Fruit fly (Drosophila melanogaster) whole organism, embryonic: ENCODE measurements around the gene orion.

Source experiments
- Asciz ChIP-seq: fragments of 200-800 bp; sonication (Bioruptor generic); optimal IDR thresholded peaks from 2 replicates; lab custom pipeline; 2017; ENCODE audit warnings: missing biosample characterization, mild to moderate bottlenecking, missing genetic modification characterization, missing genetic modification reagents
- CG10209 ChIP-seq: fragments of 200-800 bp; sonication (Bioruptor generic); optimal IDR thresholded peaks from 3 replicates; lab custom pipeline; 2017; ENCODE audit warnings: missing biosample characterization, mild to moderate bottlenecking, missing genetic modification characterization, missing genetic modification reagents
- CG10654 ChIP-seq: fragments of 200-800 bp; sonication (Bioruptor generic); optimal IDR thresholded peaks from 2 replicates; lab custom pipeline; 2016; ENCODE audit warnings: missing biosample characterization, missing genetic modification characterization
- CG10959 ChIP-seq: fragments of 200-800 bp; sonication (Bioruptor generic); IDR thresholded peaks from 2 replicates; pipeline ENCODE4 v1.3.6; 2022; ENCODE audit warnings: missing biosample characterization, missing genetic modification characterization
- CG11456 ChIP-seq: fragments of 200-800 bp; sonication (Bioruptor generic); IDR thresholded peaks from 3 replicates; pipeline ENCODE4 v1.3.6; 2022; ENCODE audit warnings: missing biosample characterization, missing genetic modification characterization
- CG12071 ChIP-seq: fragments of 200-800 bp; sonication (Bioruptor generic); optimal IDR thresholded peaks from 3 replicates; lab custom pipeline; 2018; ENCODE audit warnings: missing biosample characterization, mild to moderate bottlenecking, missing genetic modification characterization
- CG13287 ChIP-seq: fragments of 200-800 bp; sonication (Bioruptor generic); IDR thresholded peaks from 2 replicates; pipeline ENCODE4 v1.3.6; 2022; ENCODE audit warnings: missing biosample characterization, missing genetic modification characterization; ENCODE audit not compliant: partially characterized antibody
- CG13424 ChIP-seq: fragments of 200-800 bp; sonication (Bioruptor generic); optimal IDR thresholded peaks from 2 replicates; lab custom pipeline; 2019; ENCODE audit warnings: missing biosample characterization, mild to moderate bottlenecking, missing genetic modification characterization, moderate library complexity
- CG14014 ChIP-seq: fragments of 200-800 bp; sonication (Bioruptor generic); IDR thresholded peaks from 2 replicates; pipeline ENCODE4 v1.3.6; 2022; ENCODE audit warnings: missing biosample characterization, missing genetic modification characterization
- CG2120 ChIP-seq: fragments of 200-800 bp; sonication (Bioruptor generic); optimal IDR thresholded peaks from 3 replicates; lab custom pipeline; 2016; ENCODE audit warnings: missing biosample characterization, missing genetic modification characterization
- CG2678 ChIP-seq: fragments of 200-800 bp; sonication (Bioruptor generic); optimal IDR thresholded peaks from 3 replicates; lab custom pipeline; 2019; ENCODE audit warnings: missing biosample characterization, mild to moderate bottlenecking, missing genetic modification characterization, moderate library complexity
- CG32772 ChIP-seq: fragments of 200-800 bp; sonication (Bioruptor generic); IDR thresholded peaks from 2 replicates; pipeline ENCODE4 v1.3.6; 2022; ENCODE audit warnings: missing biosample characterization, missing genetic modification characterization
- CG34224 ChIP-seq: fragments of 200-800 bp; sonication (Bioruptor generic); IDR thresholded peaks from 3 replicates; pipeline ENCODE4 v1.3.6; 2022; ENCODE audit warnings: missing biosample characterization, missing genetic modification characterization; ENCODE audit not compliant: partially characterized antibody
- CG5180 ChIP-seq: fragments of 200-800 bp; sonication (Bioruptor generic); optimal IDR thresholded peaks from 3 replicates; lab custom pipeline; 2017; ENCODE audit warnings: missing biosample characterization, missing genetic modification characterization, mild to moderate bottlenecking, moderate library complexity, missing genetic modification reagents
- CG5953 ChIP-seq: fragments of 200-800 bp; sonication (Bioruptor generic); IDR thresholded peaks from 2 replicates; pipeline ENCODE4 v1.3.6; 2022; ENCODE audit warnings: missing biosample characterization, missing genetic modification characterization
- CG6683 ChIP-seq: fragments of 200-800 bp; sonication (Bioruptor generic); optimal IDR thresholded peaks from 2 replicates; lab custom pipeline; 2017; ENCODE audit warnings: missing biosample characterization, mild to moderate bottlenecking, missing genetic modification characterization, missing genetic modification reagents
- CG7357 ChIP-seq: fragments of 200-800 bp; sonication (Bioruptor generic); IDR thresholded peaks from 3 replicates; pipeline ENCODE4 v1.3.6; 2022; ENCODE audit warnings: missing biosample characterization, missing genetic modification characterization
- CG8281 ChIP-seq: fragments of 200-800 bp; sonication (Bioruptor generic); optimal IDR thresholded peaks from 2 replicates; lab custom pipeline; 2018; ENCODE audit warnings: missing biosample characterization, mild to moderate bottlenecking, missing genetic modification characterization, moderate library complexity
- CG9437 ChIP-seq: fragments of 200-800 bp; sonication (Bioruptor generic); optimal IDR thresholded peaks from 2 replicates; lab custom pipeline; 2018; ENCODE audit warnings: missing biosample characterization, mild to moderate bottlenecking, missing genetic modification characterization
- Doc3 ChIP-seq: fragments of 200-800 bp; sonication (Bioruptor generic); IDR thresholded peaks from 3 replicates; pipeline ENCODE4 v1.3.6; 2022; ENCODE audit warnings: missing biosample characterization, missing genetic modification characterization; ENCODE audit not compliant: partially characterized antibody
- ERR ChIP-seq: fragments of 200-800 bp; sonication (Bioruptor generic); optimal IDR thresholded peaks from 2 replicates; lab custom pipeline; 2016; ENCODE audit warnings: missing biosample characterization, missing genetic modification characterization
- HLHmδ ChIP-seq: fragments of 200-800 bp; sonication (Bioruptor generic); optimal IDR thresholded peaks from 2 replicates; lab custom pipeline; 2018; ENCODE audit warnings: missing biosample characterization, mild to moderate bottlenecking, missing genetic modification characterization, moderate library complexity
- Hmx ChIP-seq: fragments of 200-800 bp; sonication (Bioruptor generic); optimal IDR thresholded peaks from 2 replicates; lab custom pipeline; 2016; ENCODE audit warnings: missing biosample characterization, missing genetic modification characterization
- Hr78 ChIP-seq, 2 experiments: fragments of 200-800 bp in 1 of 2; fragments of >200 bp in 1 of 2; sonication (Bioruptor generic) in 1 of 2; optimal IDR thresholded peaks; 2 replicates each; lab custom pipeline; 2017 to 2019; ENCODE audit warnings: missing biosample characterization in 2 of 2, missing genetic modification characterization in 2 of 2, mild to moderate bottlenecking in 1 of 2, moderate library complexity in 1 of 2
- Jarid2 ChIP-seq: fragments of 200-800 bp; sonication (Bioruptor generic); optimal IDR thresholded peaks from 3 replicates; lab custom pipeline; 2017; ENCODE audit warnings: mild to moderate bottlenecking, missing biosample characterization, missing genetic modification reagents, missing genetic modification characterization
- NC2α ChIP-seq: fragments of 200-800 bp; sonication (Bioruptor generic); optimal IDR thresholded peaks from 2 replicates; lab custom pipeline; 2016; ENCODE audit warnings: missing biosample characterization, missing genetic modification characterization
- Sry-δ ChIP-seq: fragments of 200-800 bp; sonication (Bioruptor generic); optimal IDR thresholded peaks from 2 replicates; lab custom pipeline; 2016; ENCODE audit warnings: missing biosample characterization, missing genetic modification characterization
- ara ChIP-seq: fragments of 200-800 bp; sonication (Bioruptor generic); IDR thresholded peaks from 2 replicates; pipeline ENCODE4 v1.3.6; 2022; ENCODE audit warnings: missing biosample characterization, missing genetic modification characterization
- bowl ChIP-seq: fragments of 200-800 bp; sonication (Bioruptor generic); IDR thresholded peaks from 2 replicates; pipeline ENCODE4 v1.3.6; 2022; ENCODE audit warnings: missing biosample characterization, missing genetic modification characterization
- chn ChIP-seq: fragments of 200-800 bp; sonication (Bioruptor generic); optimal IDR thresholded peaks from 2 replicates; lab custom pipeline; 2016; ENCODE audit warnings: missing biosample characterization, missing genetic modification characterization
- danr ChIP-seq: fragments of 200-800 bp; sonication (Bioruptor generic); IDR thresholded peaks from 2 replicates; pipeline ENCODE4 v1.3.6; 2022; ENCODE audit warnings: missing biosample characterization, missing genetic modification characterization
- dati ChIP-seq: fragments of 200-800 bp; sonication (Bioruptor generic); IDR thresholded peaks from 2 replicates; pipeline ENCODE4 v1.3.6; 2022; ENCODE audit warnings: missing biosample characterization, missing genetic modification characterization
- dm ChIP-seq: fragments of 200-800 bp; sonication (Bioruptor generic); optimal IDR thresholded peaks from 3 replicates; lab custom pipeline; 2016; ENCODE audit warnings: missing biosample characterization, missing genetic modification characterization
- ewg ChIP-seq: fragments of 200-800 bp; sonication (Bioruptor generic); optimal IDR thresholded peaks from 3 replicates; lab custom pipeline; 2017; ENCODE audit warnings: mild to moderate bottlenecking, missing biosample characterization, missing genetic modification reagents, missing genetic modification characterization
- fd102C ChIP-seq: fragments of 200-800 bp; sonication (Bioruptor generic); optimal IDR thresholded peaks from 2 replicates; lab custom pipeline; 2018; ENCODE audit warnings: missing biosample characterization, mild to moderate bottlenecking, missing genetic modification characterization, moderate library complexity
- mam ChIP-seq: fragments of 200-800 bp; sonication (Bioruptor generic); optimal IDR thresholded peaks from 3 replicates; lab custom pipeline; 2016; ENCODE audit warnings: missing biosample characterization, missing genetic modification characterization
- mld ChIP-seq: fragments of 200-800 bp; sonication (Bioruptor generic); IDR thresholded peaks from 3 replicates; pipeline ENCODE4 v1.3.6; 2022; ENCODE audit warnings: missing biosample characterization, missing genetic modification characterization; ENCODE audit not compliant: partially characterized antibody
- nau ChIP-seq: fragments of 200-800 bp; sonication (Bioruptor generic); optimal IDR thresholded peaks from 3 replicates; lab custom pipeline; 2017; ENCODE audit warnings: missing biosample characterization, mild to moderate bottlenecking, missing genetic modification characterization, missing genetic modification reagents
- nmo ChIP-seq: fragments of 200-800 bp; sonication (Bioruptor generic); optimal IDR thresholded peaks from 2 replicates; lab custom pipeline; 2018; ENCODE audit warnings: missing biosample characterization, mild to moderate bottlenecking, missing genetic modification characterization, moderate library complexity
- pita ChIP-seq: fragments of 200-800 bp; sonication (Bioruptor generic); optimal IDR thresholded peaks from 2 replicates; lab custom pipeline; 2017; ENCODE audit warnings: missing biosample characterization, mild to moderate bottlenecking, missing genetic modification characterization
- rib ChIP-seq: fragments of 200-800 bp; sonication (Bioruptor generic); IDR thresholded peaks from 2 replicates; pipeline ENCODE4 v1.3.6; 2022; ENCODE audit warnings: missing biosample characterization, missing genetic modification characterization
- row ChIP-seq: fragments of 200-800 bp; sonication (Bioruptor generic); IDR thresholded peaks from 3 replicates; pipeline ENCODE4 v1.3.6; 2022; ENCODE audit warnings: missing biosample characterization, missing genetic modification characterization
- sc ChIP-seq, 3 experiments: fragments of >200 bp in 2 of 3; fragments of 200-800 bp in 1 of 3; sonication (Bioruptor generic) in 1 of 3; optimal IDR thresholded peaks; 2 replicates in 2 of 3; 3 replicates in 1 of 3; lab custom pipeline; 2017; ENCODE audit warnings: mild to moderate bottlenecking in 1 of 3, missing biosample characterization in 1 of 3, missing genetic modification characterization in 1 of 3, missing genetic modification reagents in 1 of 3
- scrt ChIP-seq: fragments of 200-800 bp; sonication (Bioruptor generic); optimal IDR thresholded peaks from 2 replicates; lab custom pipeline; 2018; ENCODE audit warnings: missing biosample characterization, mild to moderate bottlenecking, missing genetic modification characterization, moderate library complexity
- sens-2 ChIP-seq: fragments of 200-800 bp; sonication (Bioruptor generic); IDR thresholded peaks from 2 replicates; pipeline ENCODE4 v1.3.6; 2022; ENCODE audit warnings: missing biosample characterization, missing genetic modification characterization
- ssp ChIP-seq: fragments of 200-800 bp; sonication (Bioruptor generic); IDR thresholded peaks from 2 replicates; pipeline ENCODE4 v1.3.6; 2022; ENCODE audit warnings: missing biosample characterization, missing genetic modification characterization
- tap ChIP-seq: fragments of 200-800 bp; optimal IDR thresholded peaks from 3 replicates; lab custom pipeline; 2019; ENCODE audit warnings: missing biosample characterization, mild to moderate bottlenecking, missing genetic modification characterization, moderate library complexity
- trem ChIP-seq: fragments of 200-800 bp; optimal IDR thresholded peaks from 3 replicates; lab custom pipeline; 2019; ENCODE audit warnings: missing biosample characterization, mild to moderate bottlenecking, missing genetic modification characterization, moderate library complexity
- ttk ChIP-seq: fragments of 200-800 bp; sonication (Bioruptor generic); IDR thresholded peaks from 2 replicates; pipeline ENCODE4 v2.1.2; 2022; ENCODE audit warnings: missing biosample characterization, missing genetic modification characterization

The orion gene

dm6 chrX:7938482-7938804 is 8.3 kb downstream of the orion start (continued):
- TF ChIP-seq CG10959 (GFP tag; lab: Robert Waterston, UW) (no peak), sc (optimal IDR thresholded peaks at IDR 0.05; lab: Kevin White, UChicago) (no peak), sc (GFP tag; optimal IDR thresholded peaks at IDR 0.05; lab: Kevin White, UChicago) (peak; percentile 3), CG5953 (GFP tag; lab: Robert Waterston, UW) (no peak), nmo (GFP tag; lab: Kevin White, UChicago) (no peak), mld (no peak), CG10209 (GFP tag; lab: Kevin White, UChicago) (peak; percentile 4), CG32772 (GFP tag; lab: Robert Waterston, UW) (no peak), bowl (0 out of 2 replicates have a peak, but pooled peaks have one; percentile 3), CG12071 (GFP tag; lab: Kevin White, UChicago) (no peak), ara (GFP tag; lab: Robert Waterston, UW) (no peak), mam (GFP tag; lab: Kevin White, UChicago) (no peak), ERR (GFP tag; lab: Kevin White, UChicago) (no peak), row (0 out of 3 replicates have a peak, but pooled peaks have one; percentile 37), pita (GFP tag; lab: Kevin White, UChicago) (no peak), CG9437 (no peak), rib (GFP tag; lab: Robert Waterston, UW) (no peak), fd102C (GFP tag; lab: Kevin White, UChicago) (no peak), HLHmδ (no peak), CG13424 (peak; percentile 54), CG7357 (GFP tag; lab: Robert Waterston, UW) (no peak), NC2α (no peak), Hr78 (GFP tag; optimal IDR thresholded peaks at IDR 0.05; lab: Kevin White, UChicago) (peak in 1 of 2 experiments; percentile 66), Hmx (GFP tag; lab: Kevin White, UChicago) (no peak), chn (GFP tag; lab: Kevin White, UChicago) (peak; percentile 1), CG6683 (no peak), ttk (GFP tag; lab: Robert Waterston, UW) (no peak), dm (GFP tag; lab: Kevin White, UChicago) (no peak), CG2678 (no peak), CG11456 (GFP tag; lab: Robert Waterston, UW) (no peak), Doc3 (GFP tag; lab: Robert Waterston, UW) (no peak), danr (GFP tag; lab: Robert Waterston, UW) (no peak), CG8281 (tag; lab: Kevin White, UChicago) (no peak), CG5180 (GFP tag; lab: Kevin White, UChicago) (peak; percentile 27), sens-2 (GFP tag; lab: Robert Waterston, UW) (no peak)

dm6 chrX:7937588-7938481 is 8.9 kb downstream of the orion start:
- TF ChIP-seq ewg (GFP tag; lab: Kevin White, UChicago) (peak; percentile 80), CG14014 (GFP tag; lab: Robert Waterston, UW) (peak; percentile 52; the same call in 1 of the 2 replicates), CG10654 (GFP tag; lab: Kevin White, UChicago) (peak; percentile 72), Sry-δ (peak; percentile 41), dati (peak; percentile 36; the same call in 1 of the 2 replicates), tap (peak; percentile 52), Asciz (GFP tag; lab: Kevin White, UChicago) (peak; percentile 68), trem (tag; lab: Kevin White, UChicago) (peak; percentile 58), CG7357 (GFP tag; lab: Robert Waterston, UW) (peak; percentile 58; the same call in 2 of the 3 replicates), nau (GFP tag; lab: Kevin White, UChicago) (peak; percentile 77), Jarid2 (GFP tag; lab: Kevin White, UChicago) (peak; percentile 4), scrt (GFP tag; lab: Kevin White, UChicago) (peak; percentile 48), CG2120 (GFP tag; lab: Kevin White, UChicago) (peak; percentile 55), ssp (GFP tag; lab: Robert Waterston, UW) (peak; percentile 61), CG13287 (GFP tag; lab: Robert Waterston, UW) (no peak), CG34224 (no peak), ttk (GFP tag; lab: Robert Waterston, UW) (peak; percentile 80)
